Fruit fly (Drosophila melanogaster) S2 (cell line): Measurements from ENCODE around the gene cv-c.

Experiments used
- CG8478 ChIP-seq: fragments of >200 bp; optimal IDR thresholded peaks from 2 replicates; lab custom pipeline; 2018
- CTCF ChIP-seq, 2 experiments: fragments of >200 bp; optimal IDR thresholded peaks; 2 replicates each; lab custom pipeline; 2018

Gene cv-c

dm6 chr3R:14346838-14347745 is 134.4 kb downstream of the cv-c start:
- no peak for TF ChIP-seq CG8478
- no peak for TF ChIP-seq CTCF (optimal IDR thresholded peaks at IDR 0.05; lab: Kevin White, UChicago)

DNA sequence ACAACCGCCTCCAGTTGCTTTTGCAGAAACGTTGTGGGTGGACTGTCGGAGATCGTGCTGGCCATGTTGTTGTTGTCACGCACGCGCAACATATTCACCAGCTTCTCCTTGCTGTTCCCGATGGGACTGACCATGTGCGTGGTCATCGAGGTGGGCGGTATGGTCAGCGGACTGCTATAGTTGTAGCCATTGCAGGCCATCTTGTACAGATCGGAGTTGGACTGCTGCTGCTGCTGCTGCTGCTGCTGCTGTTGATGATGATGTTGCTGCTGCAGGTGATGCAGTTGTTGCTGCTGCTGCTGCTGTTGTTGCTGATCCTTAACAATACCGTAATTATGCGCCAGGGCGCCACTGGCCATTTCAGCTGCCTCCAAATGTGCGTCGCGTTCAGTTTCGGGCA is 136.7 kb downstream of the cv-c start:
- no peak for TF ChIP-seq CTCF (optimal IDR thresholded peaks at IDR 0.05; lab: Kevin White, UChicago)
- no peak for TF ChIP-seq CG8478
